Worm (Caenorhabditis elegans) whole organism, L1 larva: ENCODE measurements around the gene fbxa-141.

ENCODE experiments used
- C16A3.4 ChIP-seq: fragments of 150-350 bp; optimal IDR thresholded peaks from 2 replicates; lab custom pipeline; 2014; ENCODE audit warnings: missing biosample characterization, missing genetic modification characterization
- F16B12.6 ChIP-seq: fragments of 150-350 bp; optimal IDR thresholded peaks from 2 replicates; lab custom pipeline; 2014; ENCODE audit warnings: missing biosample characterization, missing genetic modification characterization
- Y116A8C.19 ChIP-seq: sonication (generic microtip); optimal IDR thresholded peaks from 2 replicates; lab custom pipeline; 2016; ENCODE audit warnings: missing compliant biosample characterization, missing genetic modification characterization, borderline replicate concordance
- aly-2 ChIP-seq: fragments of 150-350 bp; optimal IDR thresholded peaks from 2 replicates; lab custom pipeline; 2014; ENCODE audit warnings: missing biosample characterization, missing genetic modification characterization
- ama-1 ChIP-seq: fragments of 150-350 bp; optimal IDR thresholded peaks from 2 replicates; lab custom pipeline; 2014
- blmp-1 ChIP-seq: fragments of 150-350 bp; optimal IDR thresholded peaks from 2 replicates; lab custom pipeline; 2014; ENCODE audit warnings: missing biosample characterization, missing genetic modification characterization
- ceh-82 ChIP-seq, 3 experiments: fragments of 150-350 bp in 1 of 3; sonication (generic microtip) in 2 of 3; optimal IDR thresholded peaks; 2 replicates each; lab custom pipeline; 2014 to 2017; ENCODE audit warnings: missing biosample characterization in 3 of 3, missing genetic modification characterization in 3 of 3
- dpl-1 ChIP-seq, 3 experiments: fragments of 150-350 bp in 2 of 3; sonication (generic microtip) in 1 of 3; optimal IDR thresholded peaks; 2 replicates each; lab custom pipeline; 2014 to 2017; ENCODE audit warnings: missing biosample characterization in 3 of 3, missing genetic modification characterization in 3 of 3, missing genetic modification reagents in 3 of 3
- dsc-1 ChIP-seq: sonication (generic microtip); optimal IDR thresholded peaks from 2 replicates; lab custom pipeline; 2016; ENCODE audit warnings: mild to moderate bottlenecking, missing genetic modification characterization, missing compliant biosample characterization
- efl-3 ChIP-seq: fragments of 200-800 bp; sonication (Bioruptor generic); optimal IDR thresholded peaks from 2 replicates; lab custom pipeline; 2018; ENCODE audit warnings: mild to moderate bottlenecking, missing genetic modification characterization, missing compliant biosample characterization
- egl-13 ChIP-seq: sonication (generic microtip); optimal IDR thresholded peaks from 2 replicates; lab custom pipeline; 2016; ENCODE audit warnings: missing genotype, missing genetic modification reagents, missing genetic modification characterization, missing compliant biosample characterization
- elt-3 ChIP-seq, 6 experiments: fragments of 150-350 bp in 1 of 6; sonication (generic microtip); optimal IDR thresholded peaks; 2 replicates each; lab custom pipeline; 2017 to 2018; ENCODE audit warnings: missing biosample characterization in 6 of 6, missing genetic modification characterization in 6 of 6, inconsistent platforms in 1 of 6
- fkh-10 ChIP-seq: sonication (generic microtip); optimal IDR thresholded peaks from 2 replicates; lab custom pipeline; 2017; ENCODE audit warnings: missing biosample characterization, missing genetic modification reagents, missing genetic modification characterization
- fkh-4 ChIP-seq: sonication (generic microtip); optimal IDR thresholded peaks from 2 replicates; lab custom pipeline; 2016; ENCODE audit warnings: missing compliant biosample characterization, missing genetic modification characterization, borderline replicate concordance
- fkh-8 ChIP-seq: sonication (generic microtip); optimal IDR thresholded peaks from 2 replicates; lab custom pipeline; 2016; ENCODE audit warnings: mild to moderate bottlenecking, missing genetic modification characterization, missing compliant biosample characterization
- fos-1 ChIP-seq: fragments of 150-350 bp; optimal IDR thresholded peaks from 2 replicates; lab custom pipeline; 2014; ENCODE audit warnings: missing biosample characterization, missing genetic modification characterization
- grh-1 ChIP-seq: fragments of 200-800 bp; sonication (Bioruptor generic); IDR thresholded peaks from 2 replicates; pipeline ENCODE4 v1.3.6; 2022; ENCODE audit warnings: missing genetic modification reagents, missing genetic modification characterization, missing compliant biosample characterization
- hlh-17 ChIP-seq: fragments of 200-800 bp; sonication (Bioruptor generic); optimal IDR thresholded peaks from 2 replicates; lab custom pipeline; 2018; ENCODE audit warnings: missing genetic modification characterization, mild to moderate bottlenecking, missing compliant biosample characterization, moderate library complexity, borderline replicate concordance
- hpl-2 ChIP-seq: fragments of 150-350 bp; optimal IDR thresholded peaks from 2 replicates; lab custom pipeline; 2014; ENCODE audit warnings: missing biosample characterization, missing genetic modification reagents, missing genetic modification characterization
- jun-1 ChIP-seq: fragments of 150-350 bp; optimal IDR thresholded peaks from 2 replicates; lab custom pipeline; 2014; ENCODE audit warnings: missing biosample characterization, missing genetic modification reagents, missing genetic modification characterization
- lin-14 ChIP-seq: fragments of 200-800 bp; sonication (Bioruptor generic); optimal IDR thresholded peaks from 2 replicates; lab custom pipeline; 2018; ENCODE audit warnings: mild to moderate bottlenecking, missing genetic modification characterization, moderate library complexity, missing compliant biosample characterization
- lin-35 ChIP-seq, 2 experiments: fragments of 150-350 bp; optimal IDR thresholded peaks; 2 replicates each; lab custom pipeline; 2014; ENCODE audit warnings: missing biosample characterization in 2 of 2, missing genetic modification characterization in 2 of 2, missing genetic modification reagents in 2 of 2
- lir-3 ChIP-seq: sonication (generic microtip); optimal IDR thresholded peaks from 2 replicates; lab custom pipeline; 2016; ENCODE audit warnings: mild to moderate bottlenecking, missing genetic modification characterization, moderate library complexity, missing compliant biosample characterization; ENCODE audit not compliant: poor library complexity
- lsy-2 ChIP-seq, 2 experiments: fragments of 150-350 bp; optimal IDR thresholded peaks; 2 replicates each; lab custom pipeline; 2014; ENCODE audit warnings: missing biosample characterization in 2 of 2, missing genetic modification characterization in 2 of 2
- mdl-1 ChIP-seq, 2 experiments: fragments of 150-350 bp; optimal IDR thresholded peaks; 2 replicates each; lab custom pipeline; 2014 to 2017; ENCODE audit warnings: missing biosample characterization in 2 of 2, missing genetic modification characterization in 2 of 2, inconsistent platforms in 1 of 2
- mef-2 ChIP-seq: fragments of 150-350 bp; optimal IDR thresholded peaks from 2 replicates; lab custom pipeline; 2014; ENCODE audit warnings: missing biosample characterization, missing genetic modification characterization
- nhr-12 ChIP-seq: sonication (generic microtip); optimal IDR thresholded peaks from 2 replicates; lab custom pipeline; 2017; ENCODE audit warnings: missing biosample characterization, missing genetic modification characterization
- nhr-19 ChIP-seq: fragments of 200-800 bp; sonication (Bioruptor generic); conservative IDR thresholded peaks from 2 replicates; pipeline ENCODE4 v1.3.6; 2022; ENCODE audit warnings: missing genetic modification characterization, missing compliant biosample characterization
- nhr-20 ChIP-seq: sonication (generic microtip); optimal IDR thresholded peaks from 2 replicates; lab custom pipeline; 2016; ENCODE audit warnings: mild to moderate bottlenecking, missing genetic modification characterization, missing compliant biosample characterization
- nhr-237 ChIP-seq: fragments of 150-350 bp; optimal IDR thresholded peaks from 2 replicates; lab custom pipeline; 2014; ENCODE audit warnings: missing biosample characterization, missing genetic modification characterization
- nhr-28 ChIP-seq: fragments of 150-350 bp; optimal IDR thresholded peaks from 2 replicates; lab custom pipeline; 2014; ENCODE audit warnings: missing biosample characterization, missing genetic modification characterization
- nhr-47 ChIP-seq: sonication (generic microtip); optimal IDR thresholded peaks from 2 replicates; lab custom pipeline; 2016; ENCODE audit warnings: mild to moderate bottlenecking, missing genetic modification characterization, moderate library complexity, missing compliant biosample characterization
- nhr-71 ChIP-seq: sonication (generic microtip); optimal IDR thresholded peaks from 2 replicates; lab custom pipeline; 2016; ENCODE audit warnings: mild to moderate bottlenecking, missing genetic modification characterization, moderate library complexity, missing compliant biosample characterization
- nhr-76 ChIP-seq: sonication (generic microtip); optimal IDR thresholded peaks from 2 replicates; lab custom pipeline; 2017; ENCODE audit warnings: missing biosample characterization, missing genetic modification characterization
- nhr-77 ChIP-seq: fragments of 150-350 bp; optimal IDR thresholded peaks from 2 replicates; lab custom pipeline; 2014; ENCODE audit warnings: missing biosample characterization, missing genetic modification characterization
- nhr-85 ChIP-seq: sonication (generic microtip); peaks from one replicate; lab custom pipeline; 2016; ENCODE audit warnings: missing genetic modification characterization, inconsistent platforms, missing compliant biosample characterization
- pag-3 ChIP-seq: sonication (generic microtip); optimal IDR thresholded peaks from 2 replicates; lab custom pipeline; 2017; ENCODE audit warnings: missing genetic modification characterization, mild to moderate bottlenecking, missing compliant biosample characterization, antibody characterized with exemption, borderline replicate concordance; ENCODE audit not compliant: insufficient read depth
- pax-3 ChIP-seq: fragments of 200-800 bp; sonication (Bioruptor generic); optimal IDR thresholded peaks from 2 replicates; lab custom pipeline; 2018; ENCODE audit warnings: mild to moderate bottlenecking, missing genetic modification characterization, moderate library complexity, missing compliant biosample characterization
- rnt-1 ChIP-seq: sonication (generic microtip); optimal IDR thresholded peaks from 2 replicates; lab custom pipeline; 2016; ENCODE audit warnings: mild to moderate bottlenecking, missing genetic modification characterization, moderate library complexity, missing compliant biosample characterization
- skn-1 ChIP-seq: fragments of 150-350 bp; optimal IDR thresholded peaks from 2 replicates; lab custom pipeline; 2014; ENCODE audit warnings: missing biosample characterization, missing genetic modification characterization
- snpc-4 ChIP-seq: fragments of 150-350 bp; optimal IDR thresholded peaks from 2 replicates; lab custom pipeline; 2014; ENCODE audit warnings: missing biosample characterization, missing genetic modification characterization
- snu-23 ChIP-seq: sonication (generic microtip); optimal IDR thresholded peaks from 2 replicates; lab custom pipeline; 2016; ENCODE audit warnings: missing genetic modification characterization, missing compliant biosample characterization
- sox-4 ChIP-seq: sonication (generic microtip); optimal IDR thresholded peaks from 2 replicates; lab custom pipeline; 2016; ENCODE audit warnings: missing genetic modification characterization, missing compliant biosample characterization
- swsn-7 ChIP-seq: sonication (generic microtip); optimal IDR thresholded peaks from 2 replicates; lab custom pipeline; 2016; ENCODE audit warnings: missing genetic modification characterization, missing compliant biosample characterization
- tbx-2 ChIP-seq: sonication (generic microtip); optimal IDR thresholded peaks from 2 replicates; lab custom pipeline; 2016; ENCODE audit warnings: missing genetic modification characterization, missing compliant biosample characterization
- unc-86 ChIP-seq: sonication (generic microtip); optimal IDR thresholded peaks from 2 replicates; lab custom pipeline; 2016; ENCODE audit warnings: missing genetic modification characterization, missing compliant biosample characterization
- xbp-1 ChIP-seq: sonication (generic microtip); optimal IDR thresholded peaks from 2 replicates; lab custom pipeline; 2016; ENCODE audit warnings: missing genetic modification characterization, missing compliant biosample characterization
- zip-4 ChIP-seq: fragments of 200-800 bp; sonication (Bioruptor generic); optimal IDR thresholded peaks from 2 replicates; lab custom pipeline; 2018; ENCODE audit warnings: mild to moderate bottlenecking, missing genetic modification characterization, moderate library complexity, missing compliant biosample characterization
- ztf-11 ChIP-seq, 2 experiments: sonication (generic microtip); optimal IDR thresholded peaks; 2 replicates each; lab custom pipeline; 2016 to 2017; ENCODE audit warnings: missing genetic modification characterization in 2 of 2, missing biosample characterization in 1 of 2, missing compliant biosample characterization in 1 of 2
- ztf-4 ChIP-seq: fragments of 150-350 bp; optimal IDR thresholded peaks from 2 replicates; lab custom pipeline; 2014; ENCODE audit warnings: missing biosample characterization, missing genetic modification characterization

fbxa-141 gene

ce11 chrX:14478193-14478592, 34.5 kb downstream of the fbxa-141 start:
- TF ChIP-seq swsn-7 (tag; lab: Kevin White, UChicago), result peak; percentile 67
- TF ChIP-seq mef-2 (tag; lab: Kevin White, UChicago), result no peak
- peak; percentile 72 for TF ChIP-seq zip-4 (GFP tag; lab: Kevin White, UChicago)
- TF ChIP-seq nhr-19 (GFP tag; lab: Robert Waterston, UW), result peak; percentile 20
- peak; percentile 23 to 42 for TF ChIP-seq lsy-2 (tag; optimal IDR thresholded peaks at IDR 0.05; lab: Kevin White, UChicago)
- peak; percentile 22 to 41 (median 34) for TF ChIP-seq ceh-82 (tag; optimal IDR thresholded peaks at IDR 0.05; lab: Kevin White, UChicago)
- no peak for TF ChIP-seq blmp-1 (tag; lab: Kevin White, UChicago)
- TF ChIP-seq lin-14 (GFP tag; lab: Kevin White, UChicago), result peak; percentile 31
- TF ChIP-seq pax-3, result peak; percentile 32
- TF ChIP-seq nhr-47 (tag; lab: Kevin White, UChicago), result peak; percentile 76
- TF ChIP-seq egl-13 (tag; lab: Kevin White, UChicago), result peak; percentile 90
- TF ChIP-seq sox-4 (tag; lab: Kevin White, UChicago), result peak; percentile 64
- peak; percentile 82 for TF ChIP-seq dsc-1
- peak; percentile 62 for TF ChIP-seq nhr-71 (tag; lab: Kevin White, UChicago)
- TF ChIP-seq tbx-2 (tag; lab: Kevin White, UChicago), result peak; percentile 29
- TF ChIP-seq skn-1, result peak; percentile 36
- TF ChIP-seq ama-1 (lab: Kevin White, UChicago), result no peak
- peak; percentile 98 for TF ChIP-seq snpc-4 (tag; lab: Kevin White, UChicago)
- TF ChIP-seq jun-1 (tag; lab: Kevin White, UChicago), result peak; percentile 33
- peak; percentile 28 for TF ChIP-seq lir-3 (tag; lab: Kevin White, UChicago)
- peak; percentile 61 for TF ChIP-seq fkh-8
- TF ChIP-seq hpl-2 (GFP tag; lab: Kevin White, UChicago), result no peak
- TF ChIP-seq xbp-1 (tag; lab: Kevin White, UChicago), result peak; percentile 27
- TF ChIP-seq nhr-77, result no peak
- TF ChIP-seq unc-86, result peak; percentile 42
- peak; percentile 29 for TF ChIP-seq snu-23 (GFP tag; lab: Kevin White, UChicago)
- TF ChIP-seq nhr-20 (tag; lab: Kevin White, UChicago), result peak; percentile 26
- TF ChIP-seq efl-3, result no peak
- TF ChIP-seq, all 84 proteins: peak for 22

- TF ChIP-seq skn-1 (peak; percentile 2), lin-35 (GFP tag; optimal IDR thresholded peaks at IDR 0.05; lab: Kevin White, UChicago) (no peak), unc-86 (no peak), fos-1 (tag; lab: Kevin White, UChicago) (no peak), elt-3 (tag; optimal IDR thresholded peaks at IDR 0.05; lab: Kevin White, UChicago) (no peak), pag-3 (tag; lab: Kevin White, UChicago) (no peak), mdl-1 (tag; optimal IDR thresholded peaks at IDR 0.05; lab: Kevin White, UChicago) (no peak), nhr-28 (tag; lab: Kevin White, UChicago) (no peak), ama-1 (lab: Kevin White, UChicago) (no peak), snpc-4 (tag; lab: Kevin White, UChicago) (peak; percentile 95), nhr-76 (tag; lab: Kevin White, UChicago) (no peak), pax-3 (no peak), hlh-17 (GFP tag; lab: Kevin White, UChicago) (no peak), nhr-20 (tag; lab: Kevin White, UChicago) (peak; percentile 0), dpl-1 (GFP tag; optimal IDR thresholded peaks at IDR 0.05; lab: Kevin White, UChicago) (no peak), nhr-47 (tag; lab: Kevin White, UChicago) (peak; percentile 18), lsy-2 (tag; optimal IDR thresholded peaks at IDR 0.05; lab: Kevin White, UChicago) (no peak), ztf-11 (tag; optimal IDR thresholded peaks at IDR 0.05; lab: Kevin White, UChicago) (no peak), C16A3.4 (tag; lab: Kevin White, UChicago) (no peak), nhr-12 (no peak), rnt-1 (tag; lab: Kevin White, UChicago) (no peak), fkh-8 (no peak), nhr-85 (no peak), Y116A8C.19 (no peak), fkh-10 (no peak), fkh-4 (tag; lab: Kevin White, UChicago) (no peak), ztf-4 (tag; lab: Kevin White, UChicago) (no peak), grh-1 (GFP tag; lab: Robert Waterston, UW) (no peak), nhr-237 (tag; lab: Kevin White, UChicago) (no peak), F16B12.6 (no peak), aly-2 (tag; lab: Kevin White, UChicago) (no peak), egl-13 (tag; lab: Kevin White, UChicago) (no peak), lin-14 (GFP tag; lab: Kevin White, UChicago) (no peak)
These were observed 35.4 kb downstream of the fbxa-141 start for ce11 chrX:14477338-14477737.
